Worm (Caenorhabditis elegans): ENCODE measurements around the gene B0035.22.

- TF ChIP-seq nhr-237 (tag; optimal IDR thresholded peaks at IDR 0.05) (no peak), ceh-83 (GFP tag; optimal IDR thresholded peaks at IDR 0.05) (no peak), sptf-1 (tag; optimal IDR thresholded peaks at IDR 0.05) (no peak), nhr-76 (tag; optimal IDR thresholded peaks at IDR 0.05) (no peak), unc-39 (tag; optimal IDR thresholded peaks at IDR 0.05) (no peak), lsy-2 (tag; optimal IDR thresholded peaks at IDR 0.05) (no peak)
These were observed 2.2 kb downstream of the B0035.22 start, which contains the start of gene gspd-1 for ce11 chrIV:11317119-11317518.

Data from whole organism, mixed stage, embryonic.